Worm (Caenorhabditis elegans): ENCODE results near the gene T08B1.4.

T08B1.4 gene

DNA sequence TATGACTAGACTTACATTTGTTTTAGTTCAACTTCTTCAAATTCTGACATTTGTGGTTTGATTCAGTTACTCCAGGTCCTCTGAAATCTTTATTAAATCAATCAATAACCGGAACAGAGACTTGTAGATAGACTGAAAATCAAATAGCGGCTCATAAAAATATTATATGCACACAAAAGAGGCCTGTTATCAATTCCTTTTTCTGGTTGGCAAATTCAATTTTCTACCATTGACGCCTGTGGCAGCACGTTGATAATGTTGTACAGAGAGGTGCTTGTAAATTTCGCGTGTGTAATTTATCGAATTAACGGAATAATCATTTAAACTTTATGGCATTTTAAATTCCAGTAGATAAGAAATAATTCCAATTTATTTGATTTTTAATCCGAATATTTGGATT is 7.9 kb downstream of the T08B1.4 start, which contains the start of gene T08B1.1:
T08B1.1 (minus strand) TSS at position 92 of the 400 bp plus-strand sequence.
- TF ChIP-seq W03F9.2 (tag; optimal IDR thresholded peaks at IDR 0.05) (no peak), him-1 (tag; optimal IDR thresholded peaks at IDR 0.05) (no peak), dao-5 (tag; optimal IDR thresholded peaks at IDR 0.05) (no peak)

DNA sequence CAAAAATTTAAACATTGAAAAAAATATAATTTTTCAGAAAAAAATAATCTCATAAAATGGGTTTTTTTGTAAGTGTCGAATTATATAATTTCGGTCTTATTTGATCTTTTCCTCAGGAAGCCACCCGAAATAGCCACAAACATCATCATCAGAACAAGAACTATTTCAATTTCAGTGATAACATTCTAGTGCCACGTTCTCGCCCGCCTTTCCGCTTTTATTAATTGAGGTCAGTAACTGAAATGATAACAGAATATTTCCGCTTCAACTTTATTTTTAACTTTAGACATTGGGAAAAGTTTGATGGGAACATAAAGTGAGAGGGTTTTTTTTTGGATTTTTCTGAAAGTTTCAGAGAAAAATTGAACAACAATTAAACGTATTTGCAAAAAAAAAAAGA is 10.2 kb downstream of the T08B1.4 start:
- TF ChIP-seq dao-5 (tag; optimal IDR thresholded peaks at IDR 0.05) (no peak), W03F9.2 (tag; optimal IDR thresholded peaks at IDR 0.05) (no peak), him-1 (tag; optimal IDR thresholded peaks at IDR 0.05) (no peak)

DNA sequence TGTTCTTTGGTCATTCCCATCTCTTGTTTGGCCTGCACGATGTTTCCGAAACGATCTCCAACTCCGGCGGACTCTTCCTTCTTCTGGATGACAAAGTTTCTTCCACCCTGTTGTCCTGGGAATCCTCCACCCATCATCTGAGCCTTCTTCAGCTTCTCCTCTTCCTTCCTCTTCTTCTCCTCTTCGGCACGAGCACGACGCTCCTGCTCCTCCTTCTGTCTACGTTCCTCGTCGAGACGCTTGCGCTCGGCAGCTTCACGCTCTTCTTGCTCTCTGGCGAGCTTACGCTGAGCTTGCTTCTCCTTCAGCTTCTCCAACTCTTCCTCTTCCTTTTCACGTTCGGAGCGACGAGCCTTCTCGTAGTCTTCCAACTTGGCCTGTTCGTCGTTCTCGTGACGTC is 12.3 kb downstream of the T08B1.4 start:
- TF ChIP-seq dao-5 (tag; optimal IDR thresholded peaks at IDR 0.05): no peak
- TF ChIP-seq him-1 (tag; optimal IDR thresholded peaks at IDR 0.05): no peak
- TF ChIP-seq W03F9.2 (tag; optimal IDR thresholded peaks at IDR 0.05): no peak

- no peak for TF ChIP-seq him-1 (tag; optimal IDR thresholded peaks at IDR 0.05)
- TF ChIP-seq W03F9.2 (tag; optimal IDR thresholded peaks at IDR 0.05): no peak
- no peak for TF ChIP-seq dao-5 (tag; optimal IDR thresholded peaks at IDR 0.05)
Measured at ce11 chrV:1992515-1992968, 13.5 kb downstream of the T08B1.4 start, which contains the start of gene tnt-4. tnt-4 (minus strand) TSS chrV:1992918.

ce11 chrV:1998358-1998757 is 19.3 kb downstream of the T08B1.4 start:
- TF ChIP-seq W03F9.2 (tag; optimal IDR thresholded peaks at IDR 0.05) (no peak), dao-5 (tag; optimal IDR thresholded peaks at IDR 0.05) (no peak), him-1 (tag; optimal IDR thresholded peaks at IDR 0.05) (no peak)

DNA sequence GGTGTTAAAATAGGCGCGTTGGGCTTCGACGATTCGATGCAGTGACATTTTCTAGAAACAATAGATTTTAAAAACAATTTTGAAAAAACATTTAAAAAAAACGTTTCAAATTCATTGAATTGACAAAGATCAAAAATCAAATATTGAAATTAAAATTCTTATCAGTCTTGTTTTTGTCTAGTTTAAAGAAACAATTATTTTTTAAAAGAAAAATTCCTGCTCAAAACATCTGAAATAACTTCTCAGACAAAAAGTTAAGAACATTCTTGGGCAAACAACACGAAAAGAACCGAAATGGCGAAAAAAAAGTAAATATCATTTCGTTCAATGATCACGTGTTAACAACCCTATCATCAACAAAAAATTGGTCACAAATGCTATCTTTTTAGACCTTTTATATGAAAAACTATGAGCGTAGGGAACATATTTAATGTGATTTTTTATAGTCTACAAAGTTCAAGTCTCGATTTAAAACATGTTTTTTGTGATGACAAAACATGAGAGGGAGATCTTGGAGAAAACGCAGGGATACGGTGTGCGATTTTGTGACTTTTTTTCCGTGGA is 20.5 kb downstream of the T08B1.4 start, which contains the start of gene alh-5:
alh-5 (minus strand) TSS at position 51 of the 564 bp plus-strand sequence.
- TF ChIP-seq dao-5 (tag; optimal IDR thresholded peaks at IDR 0.05): no peak
- TF ChIP-seq him-1 (tag; optimal IDR thresholded peaks at IDR 0.05): no peak
- no peak for TF ChIP-seq W03F9.2 (tag; optimal IDR thresholded peaks at IDR 0.05)

- TF ChIP-seq W03F9.2 (tag; optimal IDR thresholded peaks at IDR 0.05) (no peak), dao-5 (tag; optimal IDR thresholded peaks at IDR 0.05) (no peak), him-1 (tag; optimal IDR thresholded peaks at IDR 0.05) (no peak)
Measured at ce11 chrV:2004229-2004628, 25.2 kb downstream of the T08B1.4 start, which contains the start of gene clec-206. clec-206 (minus strand) TSS chrV:2004329.

ce11 chrV:2004659-2005058 is 25.6 kb downstream of the T08B1.4 start, which contains the start of gene cysl-4:
cysl-4 (plus strand) TSS chrV:2004959.
- no peak for TF ChIP-seq dao-5 (tag; optimal IDR thresholded peaks at IDR 0.05)
- TF ChIP-seq him-1 (tag; optimal IDR thresholded peaks at IDR 0.05): no peak
- no peak for TF ChIP-seq W03F9.2 (tag; optimal IDR thresholded peaks at IDR 0.05)

ce11 chrV:2008412-2008811 is 29.3 kb downstream of the T08B1.4 start:
- peak; percentile 19 for TF ChIP-seq W03F9.2 (tag; optimal IDR thresholded peaks at IDR 0.05)
- no peak for TF ChIP-seq dao-5 (tag; optimal IDR thresholded peaks at IDR 0.05)
- TF ChIP-seq him-1 (tag; optimal IDR thresholded peaks at IDR 0.05): peak; percentile 1

DNA sequence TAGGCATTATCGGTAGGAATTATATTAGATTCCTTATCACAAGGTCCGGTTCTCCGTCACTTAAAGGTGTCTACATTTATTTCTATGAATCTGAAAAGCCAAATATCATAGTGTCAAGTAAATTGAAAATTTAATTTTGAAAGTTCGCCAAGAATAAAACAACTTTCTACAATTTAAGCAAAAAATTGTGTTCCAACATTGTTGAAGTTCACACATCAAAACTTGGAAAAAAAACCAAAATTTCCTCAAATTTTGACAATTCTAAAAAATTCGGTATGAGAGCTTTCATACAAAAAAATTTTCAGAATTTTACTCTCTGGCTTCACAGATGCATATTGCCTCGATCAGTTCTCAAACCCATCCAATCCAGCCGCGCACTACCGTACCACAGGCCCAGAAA is 32.7 kb downstream of the T08B1.4 start, which contains the start of gene F59A7.7:
F59A7.7 (plus strand) TSS at position 301 of the 400 bp plus-strand sequence.
- TF ChIP-seq dao-5 (tag; optimal IDR thresholded peaks at IDR 0.05) (no peak), W03F9.2 (tag; optimal IDR thresholded peaks at IDR 0.05) (no peak), him-1 (tag; optimal IDR thresholded peaks at IDR 0.05) (no peak)

DNA sequence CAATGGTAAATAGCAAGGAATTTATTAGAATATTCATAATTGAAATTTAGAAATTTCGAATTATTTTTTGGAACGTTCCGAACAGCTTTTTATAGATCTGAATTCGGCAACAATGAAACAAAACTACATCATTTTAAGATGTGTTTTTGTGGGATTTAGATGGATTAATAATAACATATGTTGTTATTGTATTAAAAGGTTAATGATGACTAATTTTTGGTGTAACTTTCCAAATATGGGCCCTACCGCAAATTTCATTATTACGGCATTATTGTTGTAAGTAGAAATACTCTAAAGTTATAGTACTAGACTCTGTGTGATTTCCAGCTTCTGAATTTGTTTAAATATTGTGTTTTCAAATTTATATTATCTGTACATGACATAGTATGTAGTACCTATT is 34.8 kb downstream of the T08B1.4 start, which contains the start of gene F59A7.11:
F59A7.11 (minus strand) TSS at position 101 of the 400 bp plus-strand sequence.
- TF ChIP-seq him-1 (tag; optimal IDR thresholded peaks at IDR 0.05): no peak
- no peak for TF ChIP-seq W03F9.2 (tag; optimal IDR thresholded peaks at IDR 0.05)
- TF ChIP-seq dao-5 (tag; optimal IDR thresholded peaks at IDR 0.05): no peak

DNA sequence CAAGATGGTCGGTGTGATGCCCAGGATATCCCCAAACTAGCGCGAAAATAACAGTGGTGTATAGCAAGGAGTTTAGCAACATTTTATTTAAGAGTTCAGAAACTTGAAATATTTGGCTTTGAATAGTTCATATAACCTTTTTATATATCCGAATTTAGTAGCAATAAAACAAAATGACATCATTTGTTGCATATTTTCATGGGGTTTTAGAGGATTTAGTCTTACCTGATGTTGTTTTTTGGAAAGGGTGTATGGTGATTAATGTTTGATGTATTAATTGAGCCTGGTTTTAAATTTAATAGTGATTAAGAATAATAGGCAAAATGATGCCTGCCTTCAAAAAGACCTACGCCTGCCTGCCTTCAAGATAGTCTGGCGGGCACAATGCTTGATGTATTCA is 37.4 kb downstream of the T08B1.4 start, which contains the start of gene F59A7.2:
F59A7.2 (minus strand) TSS at position 101 of the 400 bp plus-strand sequence.
- TF ChIP-seq him-1 (tag; optimal IDR thresholded peaks at IDR 0.05) (no peak), dao-5 (tag; optimal IDR thresholded peaks at IDR 0.05) (no peak), W03F9.2 (tag; optimal IDR thresholded peaks at IDR 0.05) (no peak)

DNA sequence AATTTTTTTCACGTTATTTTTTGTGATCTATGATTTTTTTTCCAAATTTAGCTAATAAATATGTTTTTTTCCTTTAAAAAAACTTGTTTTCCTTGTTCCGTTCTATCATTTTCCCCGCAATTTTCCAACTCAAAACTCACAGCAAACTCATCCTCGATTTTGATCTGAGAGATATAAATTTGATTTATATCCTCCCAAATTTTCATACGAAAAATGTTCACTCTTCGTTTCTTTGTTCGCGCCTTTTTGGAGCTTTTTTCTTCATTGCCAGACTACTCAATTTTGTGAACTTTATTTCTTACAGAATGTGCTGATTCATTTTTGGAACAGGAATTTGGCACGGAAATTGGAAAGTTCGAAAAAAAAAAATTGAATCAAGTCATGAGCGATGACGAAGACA is 39.6 kb downstream of the T08B1.4 start, which contains the start of gene F59A7.14:
F59A7.14 (plus strand) TSS at position 301 of the 400 bp plus-strand sequence.
- TF ChIP-seq him-1 (tag; optimal IDR thresholded peaks at IDR 0.05) (no peak), W03F9.2 (tag; optimal IDR thresholded peaks at IDR 0.05) (no peak), dao-5 (tag; optimal IDR thresholded peaks at IDR 0.05) (no peak)

DNA sequence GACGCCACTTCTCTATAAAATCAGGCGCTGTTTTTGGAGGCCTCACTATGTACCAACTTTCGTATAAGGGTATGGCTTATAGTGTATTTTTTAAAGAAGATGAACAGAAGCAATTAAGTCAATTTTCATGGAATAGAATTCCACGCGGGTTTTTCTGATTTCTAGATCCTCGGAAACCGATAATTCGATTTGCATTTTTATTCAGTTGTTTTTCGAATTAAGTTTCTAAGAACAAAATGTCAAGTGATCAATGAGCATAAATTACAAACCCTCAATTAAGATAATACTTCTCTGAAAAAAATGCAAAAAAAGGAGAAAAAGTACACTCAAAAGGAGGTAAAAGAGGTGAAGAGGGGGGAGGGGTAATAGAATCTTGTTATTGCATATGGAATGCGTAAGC is 42.2 kb downstream of the T08B1.4 start:
- TF ChIP-seq dao-5 (tag; optimal IDR thresholded peaks at IDR 0.05) (no peak), W03F9.2 (tag; optimal IDR thresholded peaks at IDR 0.05) (no peak), him-1 (tag; optimal IDR thresholded peaks at IDR 0.05) (no peak)
